Fruit fly (Drosophila melanogaster) whole organism, embryonic: ENCODE results near the gene CG2747.

Experiments
- CG1603 ChIP-seq: fragments of 200-800 bp; sonication (Bioruptor generic); optimal IDR thresholded peaks from 2 replicates; lab custom pipeline; 2019; ENCODE audit warnings: missing biosample characterization, mild to moderate bottlenecking, missing genetic modification characterization, moderate library complexity
- CG32772 ChIP-seq: fragments of 200-800 bp; sonication (Bioruptor generic); IDR thresholded peaks from 2 replicates; pipeline ENCODE4 v1.3.6; 2022; ENCODE audit warnings: missing biosample characterization, missing genetic modification characterization
- CG34376 ChIP-seq: fragments of 200-800 bp; sonication (Bioruptor generic); optimal IDR thresholded peaks from 2 replicates; lab custom pipeline; 2018; ENCODE audit warnings: missing biosample characterization, mild to moderate bottlenecking, missing genetic modification characterization
- CG8388 ChIP-seq: fragments of 200-800 bp; sonication (Bioruptor generic); optimal IDR thresholded peaks from 2 replicates; lab custom pipeline; 2019; ENCODE audit warnings: missing biosample characterization, mild to moderate bottlenecking, missing genetic modification characterization, moderate library complexity
- MESR4 ChIP-seq: fragments of 200-800 bp; sonication (Bioruptor generic); optimal IDR thresholded peaks from 2 replicates; lab custom pipeline; 2018; ENCODE audit warnings: missing biosample characterization, mild to moderate bottlenecking, missing genetic modification characterization, moderate library complexity
- NK7.1 ChIP-seq: fragments of 200-800 bp; sonication (Bioruptor generic); optimal IDR thresholded peaks from 3 replicates; lab custom pipeline; 2016; ENCODE audit warnings: missing biosample characterization, missing genetic modification characterization
- Oli ChIP-seq: fragments of 200-800 bp; sonication (Bioruptor generic); optimal IDR thresholded peaks from 2 replicates; lab custom pipeline; 2018; ENCODE audit warnings: missing biosample characterization, mild to moderate bottlenecking, missing genetic modification characterization, moderate library complexity
- cas ChIP-seq: fragments of 200-800 bp; sonication (Bioruptor generic); IDR thresholded peaks from 2 replicates; pipeline ENCODE4 v1.3.6; 2022; ENCODE audit warnings: missing biosample characterization, missing genetic modification characterization
- en ChIP-seq: fragments of 200-800 bp; sonication (Bioruptor generic); optimal IDR thresholded peaks from 2 replicates; lab custom pipeline; 2016; ENCODE audit warnings: missing biosample characterization, missing genetic modification characterization
- lola ChIP-seq, 3 experiments: fragments of >200 bp in 2 of 3; fragments of 200-800 bp in 1 of 3; sonication (Bioruptor generic) in 1 of 3; optimal IDR thresholded peaks; 2 replicates each; lab custom pipeline; 2017 to 2019; ENCODE audit warnings: missing biosample characterization in 3 of 3, missing genetic modification characterization in 3 of 3, mild to moderate bottlenecking in 1 of 3, moderate library complexity in 1 of 3
- trem ChIP-seq: fragments of 200-800 bp; optimal IDR thresholded peaks from 3 replicates; lab custom pipeline; 2019; ENCODE audit warnings: missing biosample characterization, mild to moderate bottlenecking, missing genetic modification characterization, moderate library complexity

dm6 chr3R:7990257-7990656, 40.3 kb downstream of the CG2747 start:
- no peak for TF ChIP-seq NK7.1 (GFP tag; lab: Kevin White, UChicago)
- no peak for TF ChIP-seq cas (GFP tag; lab: Robert Waterston, UW)
- no peak for TF ChIP-seq CG34376
- TF ChIP-seq en (GFP tag; lab: Kevin White, UChicago), result no peak
- no peak for TF ChIP-seq Oli (tag; lab: Kevin White, UChicago)
- no peak for TF ChIP-seq lola (GFP tag; optimal IDR thresholded peaks at IDR 0.05; lab: Kevin White, UChicago)
- no peak for TF ChIP-seq CG32772
- TF ChIP-seq CG1603 (tag; lab: Kevin White, UChicago), result no peak
- no peak for TF ChIP-seq trem (tag; lab: Kevin White, UChicago)
- TF ChIP-seq MESR4 (GFP tag; lab: Kevin White, UChicago), result no peak
- no peak for TF ChIP-seq CG8388
